Fruit fly (Drosophila melanogaster) whole organism, embryonic: ENCODE data around the gene mRpS26.

Experiments used
- Asciz ChIP-seq: fragments of 200-800 bp; sonication (Bioruptor generic); optimal IDR thresholded peaks from 2 replicates; lab custom pipeline; 2017; ENCODE audit warnings: missing biosample characterization, mild to moderate bottlenecking, missing genetic modification characterization, missing genetic modification reagents
- CG11504 ChIP-seq: fragments of 200-800 bp; sonication (Bioruptor generic); optimal IDR thresholded peaks from 3 replicates; lab custom pipeline; 2019; ENCODE audit warnings: missing biosample characterization, mild to moderate bottlenecking, missing genetic modification characterization, moderate library complexity
- CG13775 ChIP-seq: fragments of 200-800 bp; sonication (Bioruptor generic); optimal IDR thresholded peaks from 3 replicates; lab custom pipeline; 2017; ENCODE audit warnings: missing biosample characterization, mild to moderate bottlenecking, missing genetic modification characterization
- CG14965 ChIP-seq: fragments of 200-800 bp; sonication (Bioruptor generic); optimal IDR thresholded peaks from 2 replicates; lab custom pipeline; 2016; ENCODE audit warnings: missing biosample characterization, missing genetic modification characterization, borderline replicate concordance
- CG15514 ChIP-seq: fragments of 200-800 bp; sonication (Bioruptor generic); optimal IDR thresholded peaks from 3 replicates; lab custom pipeline; 2017; ENCODE audit warnings: missing biosample characterization, missing genetic modification characterization, mild to moderate bottlenecking, moderate library complexity, missing genetic modification reagents
- CG15601 ChIP-seq: fragments of 200-800 bp; sonication (Bioruptor generic); optimal IDR thresholded peaks from 3 replicates; lab custom pipeline; 2019; ENCODE audit warnings: missing biosample characterization, mild to moderate bottlenecking, missing genetic modification characterization, moderate library complexity
- CG17568 ChIP-seq: fragments of 200-800 bp; sonication (Bioruptor generic); optimal IDR thresholded peaks from 2 replicates; lab custom pipeline; 2018; ENCODE audit warnings: missing biosample characterization, mild to moderate bottlenecking, missing genetic modification characterization, moderate library complexity
- CG18262 ChIP-seq: fragments of 200-800 bp; optimal IDR thresholded peaks from 3 replicates; lab custom pipeline; 2019; ENCODE audit warnings: missing biosample characterization, mild to moderate bottlenecking, missing genetic modification characterization, moderate library complexity
- CG1832 ChIP-seq: fragments of 200-800 bp; sonication (Bioruptor generic); optimal IDR thresholded peaks from 2 replicates; lab custom pipeline; 2017; ENCODE audit warnings: missing biosample characterization, mild to moderate bottlenecking, missing genetic modification characterization, inconsistent platforms
- CG31441 ChIP-seq: fragments of 200-800 bp; sonication (Bioruptor generic); IDR thresholded peaks from 2 replicates; pipeline ENCODE4 v1.3.6; 2022; ENCODE audit warnings: missing biosample characterization, missing genetic modification characterization
- CG3163 ChIP-seq: fragments of 200-800 bp; sonication (Bioruptor generic); optimal IDR thresholded peaks from 3 replicates; lab custom pipeline; 2016; ENCODE audit warnings: missing biosample characterization, missing genetic modification characterization
- CG3726 ChIP-seq: fragments of 200-800 bp; sonication (Bioruptor generic); IDR thresholded peaks from 3 replicates; pipeline ENCODE4, ENCODE4 v1.3.6; 2022; ENCODE audit warnings: missing biosample characterization, missing genetic modification characterization
- CG4328 ChIP-seq: fragments of 200-800 bp; sonication (Bioruptor generic); optimal IDR thresholded peaks from 3 replicates; lab custom pipeline; 2017; ENCODE audit warnings: missing biosample characterization, missing genetic modification reagents, missing genetic modification characterization
- CG4360 ChIP-seq: fragments of 200-800 bp; sonication (Bioruptor generic); IDR thresholded peaks from 2 replicates; pipeline ENCODE4 v1.3.6; 2022; ENCODE audit warnings: missing biosample characterization, missing genetic modification characterization
- CG6689 ChIP-seq: fragments of 200-800 bp; sonication (Bioruptor generic); IDR thresholded peaks from 2 replicates; pipeline ENCODE4 v1.3.6; 2022; ENCODE audit warnings: missing biosample characterization, missing genetic modification characterization
- CG8478 ChIP-seq: fragments of >200 bp; optimal IDR thresholded peaks from 2 replicates; lab custom pipeline; 2018
- CG8765 ChIP-seq: fragments of 200-800 bp; sonication (Bioruptor generic); IDR thresholded peaks from 2 replicates; pipeline ENCODE4 v1.3.6; 2022; ENCODE audit warnings: missing biosample characterization, missing genetic modification characterization
- CG8924 ChIP-seq: fragments of 200-800 bp; optimal IDR thresholded peaks from 3 replicates; lab custom pipeline; 2019; ENCODE audit warnings: missing biosample characterization, mild to moderate bottlenecking, missing genetic modification characterization, moderate library complexity
- CG9727 ChIP-seq: fragments of 200-800 bp; sonication (Bioruptor generic); optimal IDR thresholded peaks from 3 replicates; lab custom pipeline; 2017; ENCODE audit warnings: missing biosample characterization, mild to moderate bottlenecking, missing genetic modification characterization
- CoRest ChIP-seq: fragments of 200-800 bp; sonication (Bioruptor generic); optimal IDR thresholded peaks from 3 replicates; lab custom pipeline; 2018; ENCODE audit warnings: missing biosample characterization, mild to moderate bottlenecking, missing genetic modification characterization, moderate library complexity
- D19A ChIP-seq: fragments of 200-800 bp; optimal IDR thresholded peaks from 3 replicates; lab custom pipeline; 2019; ENCODE audit warnings: missing biosample characterization, mild to moderate bottlenecking, missing genetic modification characterization, moderate library complexity
- Dref ChIP-seq: fragments of 200-800 bp; sonication (Bioruptor generic); IDR thresholded peaks from 2 replicates; pipeline ENCODE4 v1.3.6; 2022; ENCODE audit warnings: missing biosample characterization, missing genetic modification characterization
- ERR ChIP-seq: fragments of 200-800 bp; sonication (Bioruptor generic); optimal IDR thresholded peaks from 2 replicates; lab custom pipeline; 2016; ENCODE audit warnings: missing biosample characterization, missing genetic modification characterization
- Fer2 ChIP-seq: fragments of 200-800 bp; sonication (Bioruptor generic); optimal IDR thresholded peaks from 2 replicates; lab custom pipeline; 2018; ENCODE audit warnings: missing biosample characterization, mild to moderate bottlenecking, missing genetic modification characterization, moderate library complexity
- HHEX ChIP-seq: fragments of 200-800 bp; sonication (Bioruptor generic); optimal IDR thresholded peaks from 3 replicates; lab custom pipeline; 2017; ENCODE audit warnings: missing biosample characterization, mild to moderate bottlenecking, missing genetic modification characterization, missing genetic modification reagents
- Hsf ChIP-seq: fragments of 200-800 bp; sonication (Bioruptor generic); optimal IDR thresholded peaks from 3 replicates; lab custom pipeline; 2016; ENCODE audit warnings: missing biosample characterization, missing genetic modification characterization
- Lim3 ChIP-seq: fragments of 200-800 bp; sonication (Bioruptor generic); IDR thresholded peaks from 2 replicates; pipeline ENCODE4 v1.3.6; 2022; ENCODE audit warnings: missing biosample characterization, missing genetic modification characterization
- Pdp1 ChIP-seq, 2 experiments: fragments of 200-800 bp; sonication (Bioruptor generic); optimal IDR thresholded peaks; 3 replicates each; lab custom pipeline; 2016; ENCODE audit warnings: missing biosample characterization in 2 of 2, missing genetic modification characterization in 2 of 2, mild to moderate bottlenecking in 1 of 2, moderate library complexity in 1 of 2
- Ravus ChIP-seq: fragments of 200-800 bp; sonication (Bioruptor generic); IDR thresholded peaks from 2 replicates; pipeline ENCODE4 v1.3.6; 2022; ENCODE audit warnings: missing biosample characterization, missing genetic modification characterization
- Vsx1 ChIP-seq: fragments of 200-800 bp; sonication (Bioruptor generic); optimal IDR thresholded peaks from 2 replicates; lab custom pipeline; 2017; ENCODE audit warnings: missing biosample characterization, mild to moderate bottlenecking, missing genetic modification characterization, missing genetic modification reagents
- ash1 ChIP-seq: fragments of 200-800 bp; sonication (Bioruptor generic); optimal IDR thresholded peaks from 2 replicates; lab custom pipeline; 2018; ENCODE audit warnings: missing biosample characterization, mild to moderate bottlenecking, missing genetic modification characterization
- bcd ChIP-seq: fragments of 200-800 bp; sonication (Bioruptor generic); optimal IDR thresholded peaks from 2 replicates; lab custom pipeline; 2017; ENCODE audit warnings: missing biosample characterization, mild to moderate bottlenecking, missing genetic modification characterization
- bowl ChIP-seq: fragments of 200-800 bp; sonication (Bioruptor generic); IDR thresholded peaks from 2 replicates; pipeline ENCODE4 v1.3.6; 2022; ENCODE audit warnings: missing biosample characterization, missing genetic modification characterization
- corto ChIP-seq: fragments of 200-800 bp; sonication (Bioruptor generic); optimal IDR thresholded peaks from 2 replicates; lab custom pipeline; 2016; ENCODE audit warnings: missing biosample characterization, mild to moderate bottlenecking, missing genetic modification characterization, moderate library complexity
- dati ChIP-seq: fragments of 200-800 bp; sonication (Bioruptor generic); IDR thresholded peaks from 2 replicates; pipeline ENCODE4 v1.3.6; 2022; ENCODE audit warnings: missing biosample characterization, missing genetic modification characterization
- dpn ChIP-seq, 2 experiments: fragments of 200-800 bp; sonication (Bioruptor generic); optimal IDR thresholded peaks; 3 replicates each; lab custom pipeline; 2016; ENCODE audit warnings: missing biosample characterization in 2 of 2, missing genetic modification characterization in 2 of 2
- eve ChIP-seq, 2 experiments: fragments of >200 bp; optimal IDR thresholded peaks; 2 replicates each; lab custom pipeline; 2017; ENCODE audit warnings: missing biosample characterization in 2 of 2, missing genetic modification characterization in 2 of 2
- ftz-f1 ChIP-seq: fragments of 200-800 bp; sonication (Bioruptor generic); optimal IDR thresholded peaks from 2 replicates; lab custom pipeline; 2016; ENCODE audit warnings: missing biosample characterization, missing genetic modification characterization
- hth ChIP-seq: fragments of >200 bp; optimal IDR thresholded peaks from 2 replicates; lab custom pipeline; 2017; ENCODE audit warnings: inconsistent platforms
- kah ChIP-seq: fragments of 200-800 bp; sonication (Bioruptor generic); optimal IDR thresholded peaks from 2 replicates; lab custom pipeline; 2018; ENCODE audit warnings: missing biosample characterization, mild to moderate bottlenecking, missing genetic modification characterization
- lmd ChIP-seq: fragments of 200-800 bp; sonication (Bioruptor generic); IDR thresholded peaks from 2 replicates; pipeline ENCODE4 v1.3.6; 2022; ENCODE audit warnings: missing biosample characterization, missing genetic modification characterization
- mam ChIP-seq: fragments of 200-800 bp; sonication (Bioruptor generic); optimal IDR thresholded peaks from 3 replicates; lab custom pipeline; 2016; ENCODE audit warnings: missing biosample characterization, missing genetic modification characterization
- nau ChIP-seq: fragments of 200-800 bp; sonication (Bioruptor generic); optimal IDR thresholded peaks from 3 replicates; lab custom pipeline; 2017; ENCODE audit warnings: missing biosample characterization, mild to moderate bottlenecking, missing genetic modification characterization, missing genetic modification reagents
- odd ChIP-seq: fragments of 200-800 bp; sonication (Bioruptor generic); optimal IDR thresholded peaks from 2 replicates; lab custom pipeline; 2017; ENCODE audit warnings: missing biosample characterization, mild to moderate bottlenecking, missing genetic modification characterization
- psq ChIP-seq: fragments of 200-800 bp; sonication (Bioruptor generic); optimal IDR thresholded peaks from 2 replicates; lab custom pipeline; 2017; ENCODE audit warnings: missing biosample characterization, missing genetic modification characterization
- sc ChIP-seq, 3 experiments: fragments of >200 bp in 2 of 3; fragments of 200-800 bp in 1 of 3; sonication (Bioruptor generic) in 1 of 3; optimal IDR thresholded peaks; 2 replicates in 2 of 3; 3 replicates in 1 of 3; lab custom pipeline; 2017; ENCODE audit warnings: mild to moderate bottlenecking in 1 of 3, missing biosample characterization in 1 of 3, missing genetic modification characterization in 1 of 3, missing genetic modification reagents in 1 of 3
- schlank ChIP-seq: fragments of 200-800 bp; sonication (Bioruptor generic); optimal IDR thresholded peaks from 2 replicates; lab custom pipeline; 2018; ENCODE audit warnings: missing biosample characterization, mild to moderate bottlenecking, missing genetic modification characterization
- sna ChIP-seq: fragments of 200-800 bp; sonication (Bioruptor generic); IDR thresholded peaks from 2 replicates; pipeline ENCODE4 v1.3.6; 2022; ENCODE audit warnings: missing biosample characterization, missing genetic modification characterization; ENCODE audit not compliant: partially characterized antibody
- trem ChIP-seq: fragments of 200-800 bp; optimal IDR thresholded peaks from 3 replicates; lab custom pipeline; 2019; ENCODE audit warnings: missing biosample characterization, mild to moderate bottlenecking, missing genetic modification characterization, moderate library complexity
- trh ChIP-seq: fragments of 200-800 bp; sonication (Bioruptor generic); optimal IDR thresholded peaks from 2 replicates; lab custom pipeline; 2016; ENCODE audit warnings: missing biosample characterization, missing genetic modification characterization
- vnd ChIP-seq: fragments of 200-800 bp; sonication (Bioruptor generic); IDR thresholded peaks from 3 replicates; pipeline ENCODE4 v1.3.6; 2022; ENCODE audit warnings: missing biosample characterization, missing genetic modification characterization; ENCODE audit not compliant: partially characterized antibody
- zfh2 ChIP-seq: fragments of 200-800 bp; sonication (Bioruptor generic); optimal IDR thresholded peaks from 2 replicates; lab custom pipeline; 2016; ENCODE audit warnings: missing biosample characterization, missing genetic modification characterization

mRpS26 gene

DNA sequence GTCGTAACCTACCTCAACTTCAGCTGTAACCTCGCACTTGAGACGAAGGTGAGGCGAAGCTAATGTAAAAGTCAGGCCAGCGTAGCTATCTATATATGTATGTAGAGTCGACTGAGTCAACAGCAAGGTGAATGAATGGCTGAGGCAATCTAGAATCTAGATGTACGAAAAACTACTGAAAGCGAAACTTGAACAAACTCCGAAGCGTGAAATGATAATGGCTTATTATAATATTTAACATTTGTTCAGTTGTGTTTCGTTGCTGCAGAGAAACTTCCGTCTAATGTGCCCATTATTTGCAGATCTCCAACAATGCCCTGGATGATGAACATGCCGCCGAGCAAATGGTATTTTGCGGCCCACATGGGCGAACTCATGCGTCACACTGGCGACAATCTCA, 38.2 kb downstream of the mRpS26 start (continued):
- TF ChIP-seq Pdp1 (GFP tag; optimal IDR thresholded peaks at IDR 0.05; lab: Kevin White, UChicago) (no peak), CG4360 (GFP tag; lab: Robert Waterston, UW) (no peak), sna (no peak), dpn (GFP tag; optimal IDR thresholded peaks at IDR 0.05; lab: Kevin White, UChicago) (no peak), lmd (GFP tag; lab: Robert Waterston, UW) (no peak), CG18262 (tag; lab: Kevin White, UChicago) (no peak), zfh2 (no peak), HHEX (GFP tag; lab: Kevin White, UChicago) (peak; percentile 18), vnd (no peak), CG14965 (GFP tag; lab: Kevin White, UChicago) (no peak), odd (no peak), ftz-f1 (GFP tag; lab: Kevin White, UChicago) (peak; percentile 1), CG15514 (peak; percentile 44), CG3163 (GFP tag; lab: Kevin White, UChicago) (no peak), Vsx1 (GFP tag; lab: Kevin White, UChicago) (peak; percentile 24), D19A (no peak), kah (GFP tag; lab: Kevin White, UChicago) (no peak), Dref (no peak), sc (optimal IDR thresholded peaks at IDR 0.05; lab: Kevin White, UChicago) (no peak), sc (GFP tag; optimal IDR thresholded peaks at IDR 0.05; lab: Kevin White, UChicago) (no peak), bcd (GFP tag; lab: Kevin White, UChicago) (peak; percentile 4), CG17568 (GFP tag; lab: Kevin White, UChicago) (peak; percentile 10), hth (lab: Kevin White, UChicago) (no peak), CG6689 (GFP tag; lab: Robert Waterston, UW) (no peak), CG11504 (tag; lab: Kevin White, UChicago) (no peak), CG15601 (tag; lab: Kevin White, UChicago) (no peak), schlank (tag; lab: Kevin White, UChicago) (peak; percentile 5), ash1 (GFP tag; lab: Kevin White, UChicago) (no peak), trh (GFP tag; lab: Kevin White, UChicago) (peak; percentile 5), CG31441 (GFP tag; lab: Robert Waterston, UW) (no peak), CG4328 (GFP tag; lab: Kevin White, UChicago) (no peak), bowl (no peak), nau (GFP tag; lab: Kevin White, UChicago) (peak; percentile 8), CoRest (tag; lab: Kevin White, UChicago) (no peak), Hsf (GFP tag; lab: Kevin White, UChicago) (no peak), CG13775 (GFP tag; lab: Kevin White, UChicago) (no peak), psq (GFP tag; lab: Kevin White, UChicago) (no peak), trem (tag; lab: Kevin White, UChicago) (no peak), Fer2 (tag; lab: Kevin White, UChicago) (no peak), corto (GFP tag; lab: Kevin White, UChicago) (no peak), Lim3 (GFP tag; lab: Robert Waterston, UW) (no peak), CG1832 (GFP tag; lab: Kevin White, UChicago) (no peak), CG8924 (tag; lab: Kevin White, UChicago) (no peak), eve (GFP tag; optimal IDR thresholded peaks at IDR 0.05; lab: Kevin White, UChicago) (no peak), CG8478 (lab: Kevin White, UChicago) (no peak), ERR (GFP tag; lab: Kevin White, UChicago) (no peak), CG8765 (GFP tag; lab: Robert Waterston, UW) (no peak), CG3726 (GFP tag; lab: Robert Waterston, UW) (no peak), CG9727 (GFP tag; lab: Kevin White, UChicago) (no peak), Asciz (GFP tag; lab: Kevin White, UChicago) (no peak), mam (no peak), dati (GFP tag; lab: Robert Waterston, UW) (no peak), Ravus (GFP tag; lab: Robert Waterston, UW) (no peak)
